Worm (Caenorhabditis elegans) whole organism, L2 larva: Measurements from ENCODE around the gene C04H4.1.

ENCODE experiments used
- C34F6.9 ChIP-seq: fragments of 150-350 bp; optimal IDR thresholded peaks from 2 replicates; lab custom pipeline; 2014; ENCODE audit warnings: missing biosample characterization, missing genetic modification characterization
- F13H6.1 ChIP-seq: sonication (generic microtip); optimal IDR thresholded peaks from 2 replicates; lab custom pipeline; 2016; ENCODE audit warnings: missing genetic modification characterization, missing compliant biosample characterization
- R02D3.7 ChIP-seq: fragments of 150-350 bp; optimal IDR thresholded peaks from 2 replicates; lab custom pipeline; 2014; ENCODE audit warnings: missing biosample characterization, missing genetic modification characterization
- Y55F3AM.14 ChIP-seq: fragments of 200-800 bp; sonication (Bioruptor generic); optimal IDR thresholded peaks from 2 replicates; lab custom pipeline; 2018; ENCODE audit warnings: mild to moderate bottlenecking, missing genetic modification characterization, missing compliant biosample characterization
- ZK546.5 ChIP-seq: sonication (generic microtip); optimal IDR thresholded peaks from 2 replicates; lab custom pipeline; 2017; ENCODE audit warnings: missing biosample characterization, missing genetic modification characterization
- alr-1 ChIP-seq: fragments of 150-350 bp; optimal IDR thresholded peaks from 2 replicates; lab custom pipeline; 2014; ENCODE audit warnings: missing biosample characterization, missing genetic modification characterization
- aly-2 ChIP-seq: fragments of 150-350 bp; optimal IDR thresholded peaks from 2 replicates; lab custom pipeline; 2014; ENCODE audit warnings: missing biosample characterization, missing genetic modification characterization
- ama-1 ChIP-seq: fragments of 150-350 bp; optimal IDR thresholded peaks from 2 replicates; lab custom pipeline; 2018; ENCODE audit warnings: inconsistent platforms
- blmp-1 ChIP-seq: sonication (generic microtip); optimal IDR thresholded peaks from 2 replicates; lab custom pipeline; 2017; ENCODE audit warnings: missing genetic modification characterization, mild to moderate bottlenecking, missing compliant biosample characterization, antibody characterized with exemption, moderate library complexity; ENCODE audit not compliant: insufficient read depth
- ceh-16 ChIP-seq: fragments of 150-350 bp; optimal IDR thresholded peaks from 2 replicates; lab custom pipeline; 2014; ENCODE audit warnings: missing biosample characterization, missing genetic modification characterization
- ceh-82 ChIP-seq: fragments of 150-350 bp; optimal IDR thresholded peaks from 2 replicates; lab custom pipeline; 2014; ENCODE audit warnings: missing biosample characterization, missing genetic modification characterization
- crh-2 ChIP-seq: sonication (generic microtip); optimal IDR thresholded peaks from 2 replicates; lab custom pipeline; 2017; ENCODE audit warnings: missing biosample characterization, missing genetic modification characterization
- dmd-4 ChIP-seq: sonication (generic microtip); optimal IDR thresholded peaks from 2 replicates; lab custom pipeline; 2017; ENCODE audit warnings: missing biosample characterization, missing genetic modification characterization
- egl-27 ChIP-seq: sonication (generic microtip); optimal IDR thresholded peaks from 3 replicates; lab custom pipeline; 2017; ENCODE audit warnings: missing biosample characterization, missing genetic modification reagents, missing genetic modification characterization
- elt-1 ChIP-seq: fragments of 150-350 bp; optimal IDR thresholded peaks from 2 replicates; lab custom pipeline; 2014; ENCODE audit warnings: missing biosample characterization, missing genetic modification characterization
- elt-3 ChIP-seq: sonication (generic microtip); optimal IDR thresholded peaks from 2 replicates; lab custom pipeline; 2017; ENCODE audit warnings: missing biosample characterization, missing genetic modification characterization
- fos-1 ChIP-seq: fragments of 150-350 bp; optimal IDR thresholded peaks from 2 replicates; lab custom pipeline; 2014; ENCODE audit warnings: missing biosample characterization, missing genetic modification characterization
- gmeb-1 ChIP-seq: fragments of 150-350 bp; optimal IDR thresholded peaks from 2 replicates; lab custom pipeline; 2014; ENCODE audit warnings: missing biosample characterization, missing genetic modification characterization
- lin-11 ChIP-seq: fragments of 150-350 bp; sonication (generic microtip); optimal IDR thresholded peaks from 2 replicates; lab custom pipeline; 2014; ENCODE audit warnings: missing biosample characterization, missing genetic modification characterization, inconsistent platforms, mixed read lengths
- lin-13 ChIP-seq: fragments of 150-350 bp; optimal IDR thresholded peaks from 2 replicates; lab custom pipeline; 2014; ENCODE audit warnings: missing biosample characterization, missing genetic modification reagents, missing genetic modification characterization
- lin-39 ChIP-seq: fragments of 150-350 bp; optimal IDR thresholded peaks from 2 replicates; lab custom pipeline; 2014; ENCODE audit warnings: missing biosample characterization, missing genetic modification reagents, missing genetic modification characterization
- lsy-2 ChIP-seq, 2 experiments: fragments of 150-350 bp in 1 of 2; sonication (generic microtip) in 1 of 2; optimal IDR thresholded peaks; 2 replicates each; lab custom pipeline; 2014 to 2017; ENCODE audit warnings: missing biosample characterization in 2 of 2, missing genetic modification characterization in 2 of 2
- mab-5 ChIP-seq: fragments of 150-350 bp; optimal IDR thresholded peaks from 2 replicates; lab custom pipeline; 2014; ENCODE audit warnings: missing biosample characterization, missing genetic modification characterization
- mbf-1 ChIP-seq: sonication (generic microtip); optimal IDR thresholded peaks from 2 replicates; lab custom pipeline; 2017; ENCODE audit warnings: missing biosample characterization, missing genetic modification characterization
- mdl-1 ChIP-seq, 2 experiments: fragments of 150-350 bp in 1 of 2; sonication (generic microtip) in 1 of 2; optimal IDR thresholded peaks; 2 replicates each; lab custom pipeline; 2017; ENCODE audit warnings: missing biosample characterization in 2 of 2, missing genetic modification characterization in 2 of 2
- nhr-10 ChIP-seq: sonication (generic microtip); optimal IDR thresholded peaks from 2 replicates; lab custom pipeline; 2017; ENCODE audit warnings: missing biosample characterization, missing genetic modification characterization
- nhr-11 ChIP-seq: fragments of 150-350 bp; optimal IDR thresholded peaks from 2 replicates; lab custom pipeline; 2014; ENCODE audit warnings: missing biosample characterization, missing genetic modification characterization
- nhr-12 ChIP-seq: fragments of 150-350 bp; optimal IDR thresholded peaks from 2 replicates; lab custom pipeline; 2014; ENCODE audit warnings: missing biosample characterization, missing genetic modification characterization
- nhr-129 ChIP-seq: fragments of 150-350 bp; optimal IDR thresholded peaks from 2 replicates; lab custom pipeline; 2014; ENCODE audit warnings: missing biosample characterization, missing genetic modification characterization
- nhr-21 ChIP-seq: fragments of 150-350 bp; optimal IDR thresholded peaks from 2 replicates; lab custom pipeline; 2014; ENCODE audit warnings: missing biosample characterization, missing genetic modification characterization
- nhr-23 ChIP-seq: fragments of 150-350 bp; optimal IDR thresholded peaks from 2 replicates; lab custom pipeline; 2014; ENCODE audit warnings: missing biosample characterization, missing genetic modification reagents, missing genetic modification characterization
- nhr-237 ChIP-seq: fragments of 150-350 bp; optimal IDR thresholded peaks from 2 replicates; lab custom pipeline; 2014; ENCODE audit warnings: missing biosample characterization, missing genetic modification characterization
- nhr-25 ChIP-seq: fragments of 150-350 bp; sonication (generic microtip); optimal IDR thresholded peaks from 3 replicates; lab custom pipeline; 2014; ENCODE audit warnings: missing biosample characterization, missing genetic modification characterization
- nhr-6 ChIP-seq: fragments of 150-350 bp; optimal IDR thresholded peaks from 2 replicates; lab custom pipeline; 2014; ENCODE audit warnings: missing biosample characterization, missing genetic modification characterization
- nhr-77 ChIP-seq: fragments of 150-350 bp; optimal IDR thresholded peaks from 2 replicates; lab custom pipeline; 2014; ENCODE audit warnings: missing biosample characterization, missing genetic modification characterization
- peb-1 ChIP-seq: fragments of 150-350 bp; optimal IDR thresholded peaks from 2 replicates; lab custom pipeline; 2014; ENCODE audit warnings: missing biosample characterization, missing genetic modification characterization
- sem-4 ChIP-seq: fragments of 150-350 bp; optimal IDR thresholded peaks from 2 replicates; lab custom pipeline; 2014; ENCODE audit warnings: missing biosample characterization, missing genetic modification reagents, missing genetic modification characterization
- skn-1 ChIP-seq: sonication (generic microtip); optimal IDR thresholded peaks from 2 replicates; lab custom pipeline; 2017; ENCODE audit warnings: missing biosample characterization, missing genetic modification characterization
- sma-3 ChIP-seq: sonication (generic microtip); optimal IDR thresholded peaks from 2 replicates; lab custom pipeline; 2016; ENCODE audit warnings: missing genetic modification reagents, missing genetic modification characterization, missing compliant biosample characterization
- sma-9 ChIP-seq, 2 experiments: fragments of 150-350 bp in 1 of 2; sonication (generic microtip) in 1 of 2; optimal IDR thresholded peaks; 2 replicates each; lab custom pipeline; 2014 to 2016; ENCODE audit warnings: missing genetic modification characterization in 2 of 2, mild to moderate bottlenecking in 1 of 2, missing biosample characterization in 1 of 2, missing compliant biosample characterization in 1 of 2, missing genetic modification reagents in 1 of 2, moderate library complexity in 1 of 2
- snpc-4 ChIP-seq: fragments of 150-350 bp; optimal IDR thresholded peaks from 2 replicates; lab custom pipeline; 2014; ENCODE audit warnings: missing biosample characterization, missing genetic modification characterization
- unc-39 ChIP-seq: fragments of 150-350 bp; optimal IDR thresholded peaks from 2 replicates; lab custom pipeline; 2014; ENCODE audit warnings: missing biosample characterization, missing genetic modification characterization
- unc-55 ChIP-seq: fragments of 150-350 bp; sonication (generic microtip); optimal IDR thresholded peaks from 3 replicates; lab custom pipeline; 2014; ENCODE audit warnings: missing biosample characterization, missing genetic modification reagents, missing genetic modification characterization
- unc-62 ChIP-seq: fragments of 150-350 bp; optimal IDR thresholded peaks from 2 replicates; lab custom pipeline; 2014; ENCODE audit warnings: missing biosample characterization, missing genetic modification reagents, missing genetic modification characterization
- zag-1 ChIP-seq: fragments of 150-350 bp; optimal IDR thresholded peaks from 2 replicates; lab custom pipeline; 2014; ENCODE audit warnings: missing biosample characterization, missing genetic modification characterization
- ztf-1 ChIP-seq: fragments of 200-800 bp; sonication (Bioruptor generic); conservative IDR thresholded peaks from 2 replicates; pipeline ENCODE4 v1.3.6; 2022; ENCODE audit warnings: missing genetic modification characterization, missing compliant biosample characterization
- ztf-11 ChIP-seq: sonication (generic microtip); optimal IDR thresholded peaks from 2 replicates; lab custom pipeline; 2017; ENCODE audit warnings: missing biosample characterization, missing genetic modification characterization
- ztf-4 ChIP-seq: fragments of 150-350 bp; optimal IDR thresholded peaks from 2 replicates; lab custom pipeline; 2014; ENCODE audit warnings: missing biosample characterization, missing genetic modification characterization

C04H4.1 gene

DNA sequence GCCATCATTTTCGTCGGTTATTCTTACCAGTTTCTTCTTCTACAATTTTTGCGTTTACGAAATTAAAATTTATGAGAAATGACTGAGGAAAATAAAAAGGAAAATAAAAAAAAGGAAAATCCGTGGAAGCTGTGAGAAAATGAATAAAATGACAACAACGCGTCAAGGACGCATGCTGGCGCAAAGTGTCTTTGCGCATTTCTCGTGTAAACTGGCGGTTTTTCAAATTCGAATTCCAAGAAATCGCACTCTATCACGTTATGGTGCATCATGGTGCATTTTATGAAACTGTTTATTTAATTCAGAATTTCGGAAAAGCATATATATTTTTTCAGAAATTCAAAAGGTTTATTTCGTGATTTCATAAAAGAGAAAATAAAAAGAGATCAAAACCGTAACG lies 13.5 kb upstream of the C04H4.1 start, which contains the start of gene dbt-1:
Gene dbt-1, minus strand, starts transcription at position 39 of the 400 bp plus-strand sequence.
- TF ChIP-seq snpc-4 (tag; lab: Kevin White, UChicago) (peak; percentile 21), gmeb-1 (peak; percentile 99), elt-3 (tag; lab: Kevin White, UChicago) (no peak), zag-1 (tag; lab: Kevin White, UChicago) (no peak), lin-13 (GFP tag; lab: Kevin White, UChicago) (peak; percentile 64), elt-1 (tag; lab: Kevin White, UChicago) (no peak), nhr-25 (tag; lab: Kevin White, UChicago) (peak; percentile 81), aly-2 (tag; lab: Kevin White, UChicago) (no peak), ama-1 (lab: Kevin White, UChicago) (peak; percentile 82), lsy-2 (tag; optimal IDR thresholded peaks at IDR 0.05; lab: Kevin White, UChicago) (peak; percentile 87 to 94), nhr-237 (tag; lab: Kevin White, UChicago) (peak; percentile 73), egl-27 (tag; lab: Kevin White, UChicago) (peak; percentile 80), sma-9 (GFP tag; optimal IDR thresholded peaks at IDR 0.05; lab: Kevin White, UChicago) (peak; percentile 91), sma-9 (tag; optimal IDR thresholded peaks at IDR 0.05; lab: Kevin White, UChicago) (no peak), ztf-4 (tag; lab: Kevin White, UChicago) (peak; percentile 64), alr-1 (tag; lab: Kevin White, UChicago) (no peak), Y55F3AM.14 (GFP tag; lab: Kevin White, UChicago) (no peak), nhr-11 (tag; lab: Kevin White, UChicago) (no peak), nhr-21 (peak; percentile 88), mdl-1 (tag; optimal IDR thresholded peaks at IDR 0.05; lab: Kevin White, UChicago) (peak; percentile 3 to 35), ceh-82 (tag; lab: Kevin White, UChicago) (peak; percentile 12), ztf-11 (tag; lab: Kevin White, UChicago) (no peak), nhr-129 (peak; percentile 84), mbf-1 (no peak), mab-5 (tag; lab: Kevin White, UChicago) (peak; percentile 79), dmd-4 (tag; lab: Kevin White, UChicago) (peak; percentile 26), crh-2 (tag; lab: Kevin White, UChicago) (peak; percentile 87), nhr-6 (tag; lab: Kevin White, UChicago) (peak; percentile 71), blmp-1 (peak; percentile 51), R02D3.7 (tag; lab: Kevin White, UChicago) (peak; percentile 46), ztf-1 (GFP tag; lab: Robert Waterston, UW) (no peak), nhr-23 (no peak), unc-39 (no peak), nhr-12 (tag; lab: Kevin White, UChicago) (no peak), lin-11 (tag; lab: Kevin White, UChicago) (peak; percentile 76), skn-1 (no peak), F13H6.1 (tag; lab: Kevin White, UChicago) (peak; percentile 76), ceh-16 (tag; lab: Kevin White, UChicago) (no peak), ZK546.5 (tag; lab: Kevin White, UChicago) (no peak), sma-3 (GFP tag; lab: Kevin White, UChicago) (peak; percentile 73), unc-55 (GFP tag; lab: Kevin White, UChicago) (peak; percentile 84), sem-4 (tag; lab: Kevin White, UChicago) (no peak), nhr-77 (tag; lab: Kevin White, UChicago) (no peak), peb-1 (no peak), unc-62 (GFP tag; lab: Kevin White, UChicago) (no peak), nhr-10 (tag; lab: Kevin White, UChicago) (peak; percentile 29), fos-1 (tag; lab: Kevin White, UChicago) (peak; percentile 23), lin-39 (tag; lab: Kevin White, UChicago) (no peak), C34F6.9 (tag; lab: Kevin White, UChicago) (peak; percentile 86)
- TF ChIP-seq, all 48 proteins: peak for 27
